Worm (Caenorhabditis elegans): Measurements from ENCODE around the gene arrd-28.

ce11 chrX:10205321-10205720, 21.5 kb downstream of the arrd-28 start, which contains the start of gene sex-1:
- TF ChIP-seq ztf-11 (tag; optimal IDR thresholded peaks at IDR 0.05) (no peak), ceh-83 (GFP tag; optimal IDR thresholded peaks at IDR 0.05) (no peak), sem-2 (GFP tag; optimal IDR thresholded peaks at IDR 0.05) (no peak), nhr-2 (tag; optimal IDR thresholded peaks at IDR 0.05) (no peak), unc-62 (GFP tag; optimal IDR thresholded peaks at IDR 0.05) (no peak)

Data from whole organism, mixed stage, embryonic.